Worm (Caenorhabditis elegans) whole organism, late embryonic: ENCODE measurements around the gene F39H12.1.

Source experiments
- ceh-6 ChIP-seq: fragments of 200-800 bp; sonication (Bioruptor generic); optimal IDR thresholded peaks from 2 replicates; lab custom pipeline; 2018; ENCODE audit warnings: mild to moderate bottlenecking, missing genetic modification characterization, missing compliant biosample characterization
- ceh-9 ChIP-seq: sonication (generic microtip); optimal IDR thresholded peaks from 2 replicates; lab custom pipeline; 2016; ENCODE audit warnings: mild to moderate bottlenecking, missing genetic modification characterization, inconsistent platforms, missing compliant biosample characterization
- ets-4 ChIP-seq: sonication (generic microtip); optimal IDR thresholded peaks from 2 replicates; lab custom pipeline; 2016; ENCODE audit warnings: missing genetic modification characterization, missing compliant biosample characterization
- odd-2 ChIP-seq: sonication (generic microtip); optimal IDR thresholded peaks from 2 replicates; lab custom pipeline; 2017; ENCODE audit warnings: antibody characterized with exemption, mild to moderate bottlenecking, missing genetic modification characterization, missing compliant biosample characterization
- unc-86 ChIP-seq: sonication (generic microtip); optimal IDR thresholded peaks from 2 replicates; lab custom pipeline; 2016; ENCODE audit warnings: missing genetic modification characterization, missing compliant biosample characterization

DNA sequence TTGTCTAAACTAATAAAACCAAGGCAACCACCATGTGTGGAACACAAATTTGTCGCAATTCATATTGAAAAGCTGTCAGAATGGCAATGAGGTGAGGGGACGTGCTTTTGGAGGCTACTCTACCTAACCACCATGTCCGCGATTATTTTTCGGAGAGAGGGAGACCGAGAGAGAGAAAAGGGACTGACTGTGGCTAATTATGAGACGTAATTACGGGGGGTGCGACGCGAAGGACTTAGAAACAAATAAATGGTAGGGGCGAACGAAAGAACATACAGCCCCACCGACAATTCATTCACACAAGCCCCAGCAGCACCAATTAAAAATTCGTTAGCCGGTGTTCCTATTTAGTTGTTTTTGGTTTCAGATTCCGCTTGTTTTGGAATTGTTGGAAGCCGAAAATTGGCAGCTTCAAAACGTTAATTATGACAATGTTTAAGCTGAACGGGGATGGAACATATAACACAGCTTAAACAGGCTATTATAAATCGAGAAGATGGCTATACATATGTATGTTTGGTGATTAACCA is 18.2 kb downstream of the F39H12.1 start:
- TF ChIP-seq unc-86 (tag; lab: Kevin White, UChicago) (no peak), ceh-6 (no peak), odd-2 (no peak), ceh-9 (tag; lab: Kevin White, UChicago) (no peak), ets-4 (tag; lab: Kevin White, UChicago) (no peak)
